Fruit fly (Drosophila melanogaster) whole organism, embryonic: Measurements from ENCODE around the gene CG15894.

Experiments
- CG10979 ChIP-seq: fragments of 200-800 bp; sonication (Bioruptor generic); optimal IDR thresholded peaks from 2 replicates; lab custom pipeline; 2018; ENCODE audit warnings: missing biosample characterization, mild to moderate bottlenecking, missing genetic modification characterization, moderate library complexity
- CG11504 ChIP-seq: fragments of 200-800 bp; sonication (Bioruptor generic); optimal IDR thresholded peaks from 3 replicates; lab custom pipeline; 2019; ENCODE audit warnings: missing biosample characterization, mild to moderate bottlenecking, missing genetic modification characterization, moderate library complexity
- CG11723 ChIP-seq: fragments of 200-800 bp; sonication (Bioruptor generic); optimal IDR thresholded peaks from 2 replicates; lab custom pipeline; 2017; ENCODE audit warnings: missing biosample characterization, mild to moderate bottlenecking, missing genetic modification characterization
- CG13424 ChIP-seq: fragments of 200-800 bp; sonication (Bioruptor generic); optimal IDR thresholded peaks from 2 replicates; lab custom pipeline; 2019; ENCODE audit warnings: missing biosample characterization, mild to moderate bottlenecking, missing genetic modification characterization, moderate library complexity
- CG14860 ChIP-seq: fragments of 200-800 bp; sonication (Bioruptor generic); IDR thresholded peaks from 3 replicates; pipeline ENCODE4 v1.3.6; 2022; ENCODE audit warnings: missing biosample characterization, missing genetic modification characterization; ENCODE audit not compliant: partially characterized antibody
- CG15479 ChIP-seq: fragments of 200-800 bp; sonication (Bioruptor generic); optimal IDR thresholded peaks from 3 replicates; lab custom pipeline; 2019; ENCODE audit warnings: missing biosample characterization, mild to moderate bottlenecking, missing genetic modification characterization, moderate library complexity
- CG17912 ChIP-seq: fragments of 200-800 bp; sonication (Bioruptor generic); optimal IDR thresholded peaks from 2 replicates; lab custom pipeline; 2018; ENCODE audit warnings: missing biosample characterization, mild to moderate bottlenecking, missing genetic modification characterization
- CG30020 ChIP-seq: fragments of 200-800 bp; optimal IDR thresholded peaks from 2 replicates; lab custom pipeline; 2019; ENCODE audit warnings: missing biosample characterization, mild to moderate bottlenecking, missing genetic modification characterization, moderate library complexity
- CG30403 ChIP-seq: fragments of 200-800 bp; sonication (Bioruptor generic); optimal IDR thresholded peaks from 3 replicates; lab custom pipeline; 2016; ENCODE audit warnings: missing biosample characterization, missing genetic modification characterization
- CG30431 ChIP-seq: fragments of 200-800 bp; sonication (Bioruptor generic); optimal IDR thresholded peaks from 2 replicates; lab custom pipeline; 2017; ENCODE audit warnings: missing biosample characterization, missing genetic modification characterization
- CG31365 ChIP-seq: fragments of 200-800 bp; sonication (Bioruptor generic); optimal IDR thresholded peaks from 2 replicates; lab custom pipeline; 2018; ENCODE audit warnings: missing biosample characterization, mild to moderate bottlenecking, missing genetic modification characterization
- CG31388 ChIP-seq: fragments of 200-800 bp; sonication (Bioruptor generic); optimal IDR thresholded peaks from 2 replicates; lab custom pipeline; 2016; ENCODE audit warnings: missing biosample characterization, missing genetic modification characterization
- CG33213 ChIP-seq: fragments of 200-800 bp; sonication (Bioruptor generic); optimal IDR thresholded peaks from 3 replicates; lab custom pipeline; 2016; ENCODE audit warnings: missing biosample characterization, missing genetic modification characterization
- CG4404 ChIP-seq: fragments of 200-800 bp; sonication (Bioruptor generic); IDR thresholded peaks from 2 replicates; pipeline ENCODE4 v1.3.6; 2022; ENCODE audit warnings: missing biosample characterization, missing genetic modification characterization
- CG6272 ChIP-seq: fragments of 200-800 bp; sonication (Bioruptor generic); IDR thresholded peaks from 2 replicates; pipeline ENCODE4 v1.3.6; 2022; ENCODE audit warnings: missing biosample characterization, missing genetic modification characterization
- CG8359 ChIP-seq: fragments of 200-800 bp; sonication (Bioruptor generic); optimal IDR thresholded peaks from 2 replicates; lab custom pipeline; 2017; ENCODE audit warnings: missing biosample characterization, mild to moderate bottlenecking, missing genetic modification characterization, borderline replicate concordance
- CG9609 ChIP-seq: fragments of 200-800 bp; sonication (Bioruptor generic); optimal IDR thresholded peaks from 3 replicates; lab custom pipeline; 2016; ENCODE audit warnings: missing biosample characterization, missing genetic modification characterization
- CG9797 ChIP-seq: fragments of 200-800 bp; sonication (Bioruptor generic); optimal IDR thresholded peaks from 3 replicates; lab custom pipeline; 2018; ENCODE audit warnings: missing biosample characterization, mild to moderate bottlenecking, missing genetic modification characterization
- CG9876 ChIP-seq: fragments of 200-800 bp; sonication (Bioruptor generic); optimal IDR thresholded peaks from 2 replicates; lab custom pipeline; 2016; ENCODE audit warnings: missing biosample characterization, missing genetic modification characterization
- CoRest ChIP-seq: fragments of 200-800 bp; sonication (Bioruptor generic); optimal IDR thresholded peaks from 3 replicates; lab custom pipeline; 2018; ENCODE audit warnings: missing biosample characterization, mild to moderate bottlenecking, missing genetic modification characterization, moderate library complexity
- Dip3 ChIP-seq: fragments of 200-800 bp; sonication (Bioruptor generic); optimal IDR thresholded peaks from 3 replicates; lab custom pipeline; 2016; ENCODE audit warnings: missing biosample characterization, missing genetic modification characterization
- Doc2 ChIP-seq: fragments of 200-800 bp; sonication (Bioruptor generic); IDR thresholded peaks from 2 replicates; pipeline ENCODE4 v1.3.6; 2022; ENCODE audit warnings: missing biosample characterization, missing genetic modification characterization
- Doc3 ChIP-seq: fragments of 200-800 bp; sonication (Bioruptor generic); IDR thresholded peaks from 3 replicates; pipeline ENCODE4 v1.3.6; 2022; ENCODE audit warnings: missing biosample characterization, missing genetic modification characterization; ENCODE audit not compliant: partially characterized antibody
- HLH3B ChIP-seq: fragments of 200-800 bp; sonication (Bioruptor generic); IDR thresholded peaks from 2 replicates; pipeline ENCODE4 v1.3.6; 2022; ENCODE audit warnings: missing biosample characterization, missing genetic modification characterization
- Med ChIP-seq: fragments of 200-800 bp; sonication (Bioruptor generic); peaks from one replicate; lab custom pipeline; 2016; ENCODE audit warnings: missing biosample characterization, missing genetic modification characterization, mild to moderate bottlenecking, inconsistent platforms, moderate library complexity
- Mrtf ChIP-seq: fragments of 200-800 bp; sonication (Bioruptor generic); IDR thresholded peaks from 3 replicates; pipeline ENCODE4 v1.3.6; 2022; ENCODE audit warnings: missing biosample characterization, missing genetic modification characterization
- Ptx1 ChIP-seq: fragments of 200-800 bp; sonication (Bioruptor generic); IDR thresholded peaks from 2 replicates; pipeline ENCODE4 v1.3.6; 2022; ENCODE audit warnings: missing biosample characterization, missing genetic modification characterization
- Usf ChIP-seq: fragments of 200-800 bp; sonication (Bioruptor generic); optimal IDR thresholded peaks from 2 replicates; lab custom pipeline; 2017; ENCODE audit warnings: missing genotype, missing biosample characterization, missing genetic modification characterization
- ase ChIP-seq: fragments of 200-800 bp; sonication (Bioruptor generic); IDR thresholded peaks from 3 replicates; pipeline ENCODE4 v1.3.6; 2022; ENCODE audit warnings: missing biosample characterization, missing genetic modification characterization
- bigmax ChIP-seq: fragments of 200-800 bp; sonication (Bioruptor generic); optimal IDR thresholded peaks from 2 replicates; lab custom pipeline; 2018; ENCODE audit warnings: missing biosample characterization, mild to moderate bottlenecking, missing genetic modification characterization
- chm ChIP-seq: fragments of 200-800 bp; sonication (Bioruptor generic); IDR thresholded peaks from 2 replicates; pipeline ENCODE4 v1.3.6; 2022; ENCODE audit warnings: missing biosample characterization, missing genetic modification characterization
- chn ChIP-seq: fragments of 200-800 bp; sonication (Bioruptor generic); optimal IDR thresholded peaks from 2 replicates; lab custom pipeline; 2016; ENCODE audit warnings: missing biosample characterization, missing genetic modification characterization
- danr ChIP-seq: fragments of 200-800 bp; sonication (Bioruptor generic); IDR thresholded peaks from 2 replicates; pipeline ENCODE4 v1.3.6; 2022; ENCODE audit warnings: missing biosample characterization, missing genetic modification characterization
- dm ChIP-seq: fragments of 200-800 bp; sonication (Bioruptor generic); optimal IDR thresholded peaks from 3 replicates; lab custom pipeline; 2016; ENCODE audit warnings: missing biosample characterization, missing genetic modification characterization
- esg ChIP-seq: fragments of 200-800 bp; sonication (Bioruptor generic); conservative IDR thresholded peaks from 2 replicates; pipeline ENCODE4 v1.3.6; 2022; ENCODE audit warnings: missing biosample characterization, missing genetic modification characterization
- gem ChIP-seq: fragments of 200-800 bp; sonication (Bioruptor generic); optimal IDR thresholded peaks from 2 replicates; lab custom pipeline; 2019; ENCODE audit warnings: missing biosample characterization, mild to moderate bottlenecking, missing genetic modification characterization, moderate library complexity
- hb ChIP-seq: fragments of 200-800 bp; sonication (Bioruptor generic); IDR thresholded peaks from 3 replicates; pipeline ENCODE4 v1.3.6; 2022; ENCODE audit warnings: missing biosample characterization, missing genetic modification characterization; ENCODE audit not compliant: partially characterized antibody
- nau ChIP-seq: fragments of 200-800 bp; sonication (Bioruptor generic); optimal IDR thresholded peaks from 3 replicates; lab custom pipeline; 2017; ENCODE audit warnings: missing biosample characterization, mild to moderate bottlenecking, missing genetic modification characterization, missing genetic modification reagents
- org-1 ChIP-seq: fragments of 200-800 bp; sonication (Bioruptor generic); optimal IDR thresholded peaks from 2 replicates; lab custom pipeline; 2017; ENCODE audit warnings: missing biosample characterization, missing genetic modification characterization
- salm ChIP-seq: fragments of 200-800 bp; sonication (Bioruptor generic); optimal IDR thresholded peaks from 2 replicates; lab custom pipeline; 2018; ENCODE audit warnings: missing biosample characterization, mild to moderate bottlenecking, missing genetic modification characterization
- sd ChIP-seq: fragments of 200-800 bp; sonication (Bioruptor generic); optimal IDR thresholded peaks from 3 replicates; lab custom pipeline; 2018; ENCODE audit warnings: missing biosample characterization, mild to moderate bottlenecking, missing genetic modification characterization, moderate library complexity
- sens ChIP-seq: fragments of 200-800 bp; sonication (Bioruptor generic); peaks from one replicate; lab custom pipeline; 2016; ENCODE audit warnings: missing biosample characterization, missing genetic modification characterization
- slp2 ChIP-seq: fragments of 200-800 bp; sonication (Bioruptor generic); optimal IDR thresholded peaks from 2 replicates; lab custom pipeline; 2016; ENCODE audit warnings: missing biosample characterization, missing genetic modification characterization
- sob ChIP-seq: fragments of 200-800 bp; sonication (Bioruptor generic); IDR thresholded peaks from 2 replicates; pipeline ENCODE4 v1.3.6; 2022; ENCODE audit warnings: missing biosample characterization, missing genetic modification characterization
- sqz ChIP-seq: fragments of 200-800 bp; sonication (Bioruptor generic); optimal IDR thresholded peaks from 3 replicates; lab custom pipeline; 2018; ENCODE audit warnings: missing biosample characterization, mild to moderate bottlenecking, missing genetic modification characterization

Gene CG15894

dm6 chrX:6311516-6311915 is 2.5 kb downstream of the CG15894 start (continued):
- TF ChIP-seq nau (GFP tag; lab: Kevin White, UChicago), result no peak
- peak; percentile 7 for TF ChIP-seq sqz
- peak; percentile 44; the same call in 1 of the 2 replicates for TF ChIP-seq Ptx1
- TF ChIP-seq hb (GFP tag; lab: Robert Waterston, UW), result no peak
- TF ChIP-seq ase (GFP tag; lab: Robert Waterston, UW), result no peak
- TF ChIP-seq CG17912 (GFP tag; lab: Kevin White, UChicago), result no peak
- no peak for TF ChIP-seq CG31365 (tag; lab: Kevin White, UChicago)
- no peak for TF ChIP-seq slp2
- no peak for TF ChIP-seq CG14860
- no peak for TF ChIP-seq chn (GFP tag; lab: Kevin White, UChicago)
- TF ChIP-seq CoRest, result no peak
- 0 out of 2 replicates have a peak, but pooled peaks have one; percentile 24 for TF ChIP-seq HLH3B (GFP tag; lab: Robert Waterston, UW)
- no peak for TF ChIP-seq dm
- TF ChIP-seq CG10979 (tag; lab: Kevin White, UChicago), result no peak
- TF ChIP-seq sob (GFP tag; lab: Robert Waterston, UW), result peak; percentile 41; the same call in 1 of the 2 replicates
- no peak for TF ChIP-seq CG30431 (GFP tag; lab: Kevin White, UChicago)
- no peak for TF ChIP-seq Mrtf (GFP tag; lab: Robert Waterston, UW)
- no peak for TF ChIP-seq bigmax (GFP tag; lab: Kevin White, UChicago)
- no peak for TF ChIP-seq CG4404
- no peak for TF ChIP-seq CG31388 (GFP tag; lab: Kevin White, UChicago)
- peak; percentile 15 for TF ChIP-seq CG30403 (GFP tag; lab: Kevin White, UChicago)
- TF ChIP-seq CG15479 (GFP tag; lab: Kevin White, UChicago), result no peak
- TF ChIP-seq chm (GFP tag; lab: Robert Waterston, UW), result no peak
- TF ChIP-seq Doc2 (GFP tag; lab: Robert Waterston, UW), result no peak
- no peak for TF ChIP-seq CG8359 (GFP tag; lab: Kevin White, UChicago)
- no peak for TF ChIP-seq CG9876 (GFP tag; lab: Kevin White, UChicago)
- no peak for TF ChIP-seq Usf
- TF ChIP-seq CG6272 (GFP tag; lab: Robert Waterston, UW), result no peak
- TF ChIP-seq Doc3, result no peak
- TF ChIP-seq CG33213, result no peak
- no peak for TF ChIP-seq CG11723 (GFP tag; lab: Kevin White, UChicago)
- TF ChIP-seq CG13424 (tag; lab: Kevin White, UChicago), result peak; percentile 8
- TF ChIP-seq CG9609 (GFP tag; lab: Kevin White, UChicago), result no peak
- TF ChIP-seq, all 482 proteins: peak for 61

- TF ChIP-seq sens (GFP tag; lab: Kevin White, UChicago) (peak; percentile 61), CG9797 (GFP tag; lab: Kevin White, UChicago) (no peak), Dip3 (GFP tag; lab: Kevin White, UChicago) (no peak), Med (GFP tag; lab: Kevin White, UChicago) (peak; percentile 54), salm (tag; lab: Kevin White, UChicago) (no peak), sd (tag; lab: Kevin White, UChicago) (no peak), CG11504 (tag; lab: Kevin White, UChicago) (peak; percentile 4), org-1 (GFP tag; lab: Kevin White, UChicago) (no peak), gem (tag; lab: Kevin White, UChicago) (no peak), CG30020 (no peak), esg (GFP tag; lab: Robert Waterston, UW) (no peak), danr (GFP tag; lab: Robert Waterston, UW) (no peak)
Measured at dm6 chrX:6315583-6315982, 6.6 kb downstream of the CG15894 start.
